Worm (Caenorhabditis elegans) whole organism, L3 larva: ENCODE data around the gene ZK218.1.

ENCODE experiments used
- ama-1 ChIP-seq: fragments of 150-350 bp; optimal IDR thresholded peaks from 2 replicates; lab custom pipeline; 2018
- elt-2 ChIP-seq: sonication (generic microtip); optimal IDR thresholded peaks from 2 replicates; lab custom pipeline; 2016; ENCODE audit warnings: missing genetic modification reagents, mild to moderate bottlenecking, missing genetic modification characterization, missing compliant biosample characterization
- fkh-10 ChIP-seq: sonication (generic microtip); optimal IDR thresholded peaks from 2 replicates; lab custom pipeline; 2017; ENCODE audit warnings: missing biosample characterization, missing genetic modification reagents, missing genetic modification characterization
- jun-1 ChIP-seq: fragments of 150-350 bp; optimal IDR thresholded peaks from 2 replicates; lab custom pipeline; 2014; ENCODE audit warnings: missing biosample characterization, missing genetic modification reagents, missing genetic modification characterization
- lin-15B ChIP-seq: fragments of 150-350 bp; optimal IDR thresholded peaks from 2 replicates; lab custom pipeline; 2014; ENCODE audit warnings: missing biosample characterization, missing genetic modification characterization
- lin-39 ChIP-seq: fragments of 150-350 bp; optimal IDR thresholded peaks from 2 replicates; lab custom pipeline; 2018; ENCODE audit warnings: missing biosample characterization, missing genetic modification reagents, missing genetic modification characterization
- mdl-1 ChIP-seq: fragments of 150-350 bp; optimal IDR thresholded peaks from 2 replicates; lab custom pipeline; 2014; ENCODE audit warnings: missing biosample characterization, missing genetic modification characterization
- nhr-67 ChIP-seq: fragments of 150-350 bp; optimal IDR thresholded peaks from 2 replicates; lab custom pipeline; 2014; ENCODE audit warnings: missing biosample characterization, missing genetic modification characterization
- nhr-76 ChIP-seq: fragments of 150-350 bp; sonication (generic microtip); optimal IDR thresholded peaks from 5 replicates; lab custom pipeline; 2014; ENCODE audit warnings: missing biosample characterization, missing genetic modification characterization
- unc-39 ChIP-seq: sonication (generic microtip); optimal IDR thresholded peaks from 4 replicates; lab custom pipeline; 2017; ENCODE audit warnings: missing biosample characterization, missing genetic modification characterization
- unc-62 ChIP-seq: fragments of 150-350 bp; sonication (generic microtip); optimal IDR thresholded peaks from 4 replicates; lab custom pipeline; 2014; ENCODE audit warnings: missing biosample characterization, missing genetic modification reagents, missing genetic modification characterization
- ztf-11 ChIP-seq: fragments of 150-350 bp; optimal IDR thresholded peaks from 2 replicates; lab custom pipeline; 2014; ENCODE audit warnings: missing biosample characterization, missing genetic modification characterization
- ztf-4 ChIP-seq: fragments of 150-350 bp; optimal IDR thresholded peaks from 2 replicates; lab custom pipeline; 2014; ENCODE audit warnings: missing biosample characterization, missing genetic modification characterization

- TF ChIP-seq unc-39 (tag; lab: Kevin White, UChicago) (no peak), nhr-76 (tag; lab: Kevin White, UChicago) (no peak), ztf-4 (tag; lab: Kevin White, UChicago) (no peak), ztf-11 (tag; lab: Kevin White, UChicago) (no peak), elt-2 (tag; lab: Kevin White, UChicago) (no peak), lin-39 (tag; lab: Kevin White, UChicago) (no peak), lin-15B (tag; lab: Kevin White, UChicago) (no peak), fkh-10 (GFP tag; lab: Kevin White, UChicago) (no peak), mdl-1 (tag; lab: Kevin White, UChicago) (no peak), unc-62 (GFP tag; lab: Kevin White, UChicago) (no peak), nhr-67 (tag; lab: Kevin White, UChicago) (no peak), jun-1 (tag; lab: Kevin White, UChicago) (no peak), ama-1 (lab: Kevin White, UChicago) (no peak)
These were observed 6.3 kb downstream of the ZK218.1 start, which contains the start of the genes ZK218.3 and ZK218.4 for ce11 chrV:17098669-17099068.
